Worm (Caenorhabditis elegans): ENCODE data around the gene ilys-6.

ilys-6 gene

DNA sequence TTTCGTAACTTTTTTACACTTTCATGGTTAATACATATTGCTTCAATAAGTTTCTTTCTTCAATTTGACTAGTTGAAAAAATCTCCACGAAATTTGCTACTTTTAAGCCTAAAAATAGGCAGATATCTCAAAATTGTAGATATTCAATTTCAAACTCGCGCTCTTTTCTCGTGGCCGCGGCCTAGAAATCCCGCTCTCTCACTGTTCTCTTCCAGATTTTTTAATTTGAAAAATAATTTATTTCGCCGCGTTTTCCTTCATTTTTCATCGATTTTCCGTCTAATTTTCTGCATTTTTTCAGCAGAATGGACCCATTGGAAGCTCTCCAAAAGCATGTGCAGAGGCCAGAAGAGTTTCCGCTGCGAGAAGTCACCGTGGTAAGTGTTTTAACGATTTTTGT, 21.2 kb downstream of the ilys-6 start, which contains the start of gene cdc-73:
Gene cdc-73, plus strand, starts transcription at position 302 of the 400 bp plus-strand sequence.
- TF ChIP-seq dpl-1 (GFP tag; optimal IDR thresholded peaks at IDR 0.05) (peak; percentile 91), nhr-6 (tag; optimal IDR thresholded peaks at IDR 0.05) (peak; percentile 5), lin-38 (GFP tag; IDR thresholded peaks at IDR 0.05) (peak; percentile 45), unc-130 (GFP tag; optimal IDR thresholded peaks at IDR 0.05) (peak; percentile 79), ceh-20 (GFP tag; IDR thresholded peaks at IDR 0.05) (no peak), hmg-1.1 (GFP tag; IDR thresholded peaks at IDR 0.05) (0 out of 2 replicates have a peak, but pooled peaks have one; percentile 21), mes-2 (tag; optimal IDR thresholded peaks at IDR 0.05; ENCODE audit: poor library complexity, severe bottlenecking) (peak; percentile 96), F10B5.3 (tag; optimal IDR thresholded peaks at IDR 0.05) (no peak), arid-1 (GFP tag; conservative IDR thresholded peaks at IDR 0.05) (no peak), lsy-2 (tag; optimal IDR thresholded peaks at IDR 0.05) (peak in 1 of 2 experiments; percentile 56), duxl-1 (tag; optimal IDR thresholded peaks at IDR 0.05; ENCODE audit: poor library complexity) (peak; percentile 21), hif-1 (tag; optimal IDR thresholded peaks at IDR 0.05) (peak in 1 of 2 experiments; percentile 70)

DNA sequence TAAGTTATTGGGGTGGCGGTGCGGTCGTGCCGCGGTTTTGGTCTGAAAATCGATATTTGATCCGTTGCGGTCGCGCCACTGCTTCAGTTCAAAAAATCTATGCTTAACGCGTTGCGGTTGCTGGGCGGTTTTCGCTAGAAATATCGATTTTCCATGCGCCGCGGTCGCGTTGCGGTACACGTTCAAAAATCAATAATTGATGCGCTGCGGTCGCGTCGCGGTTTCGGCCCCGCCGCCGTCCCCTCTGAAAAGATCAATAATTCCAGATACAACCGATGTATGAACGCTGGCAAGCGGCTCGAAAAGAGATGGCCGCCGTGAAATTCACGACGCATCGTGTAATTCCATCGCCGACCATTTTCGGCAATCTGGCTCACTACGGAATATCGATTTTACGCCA, 22.5 kb downstream of the ilys-6 start:
- TF ChIP-seq ceh-28 (tag; optimal IDR thresholded peaks at IDR 0.05) (peak; percentile 61), ceh-20 (GFP tag; IDR thresholded peaks at IDR 0.05) (no peak), skn-1 (tag; optimal IDR thresholded peaks at IDR 0.05) (no peak), T26A8.4 (GFP tag; IDR thresholded peaks at IDR 0.05) (no peak), saeg-2 (GFP tag; IDR thresholded peaks at IDR 0.05) (no peak), set-16 (GFP tag; IDR thresholded peaks at IDR 0.05) (peak; percentile 23; the same call in 1 of the 2 replicates), nhr-25 (tag; optimal IDR thresholded peaks at IDR 0.05; ENCODE audit: borderline replicate concordance, insufficient read depth) (no peak), ZK337.2 (GFP tag; IDR thresholded peaks at IDR 0.05) (no peak), nhr-11 (tag; optimal IDR thresholded peaks at IDR 0.05) (no peak)

DNA sequence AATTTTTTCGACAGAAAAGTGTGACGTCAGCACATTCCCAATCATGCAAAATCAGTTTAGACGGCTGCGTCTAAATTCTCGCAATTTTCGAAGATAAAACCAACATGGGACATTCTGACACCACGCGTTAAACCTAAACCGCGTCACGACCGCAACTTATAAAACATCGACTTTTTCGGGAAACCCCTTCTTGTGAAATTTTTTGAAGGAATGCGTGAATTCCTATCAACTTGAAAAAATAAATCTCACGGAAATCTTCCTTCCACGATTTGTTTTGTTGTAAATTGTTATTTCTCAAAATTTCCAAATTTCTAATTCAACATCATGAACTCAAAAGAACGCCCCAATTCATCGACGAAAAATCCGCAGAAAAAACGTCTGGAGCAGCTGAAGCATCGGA, 23.5 kb downstream of the ilys-6 start, which contains the start of gene F35F11.2:
Gene F35F11.2, plus strand, starts transcription at position 301 of the 400 bp plus-strand sequence.
- TF ChIP-seq nhr-28 (tag; optimal IDR thresholded peaks at IDR 0.05) (no peak), T20F7.1 (GFP tag; optimal IDR thresholded peaks at IDR 0.05) (no peak), Y5F2A.4 (GFP tag; optimal IDR thresholded peaks at IDR 0.05) (no peak), ceh-44 (GFP tag; IDR thresholded peaks at IDR 0.05) (no peak), F10B5.3 (tag; optimal IDR thresholded peaks at IDR 0.05) (no peak), nhr-6 (tag; optimal IDR thresholded peaks at IDR 0.05) (no peak), mep-1 (tag; optimal IDR thresholded peaks at IDR 0.05) (no peak), jun-1 (tag; optimal IDR thresholded peaks at IDR 0.05) (no peak), cey-2 (tag; optimal IDR thresholded peaks at IDR 0.05; ENCODE audit: borderline replicate concordance, insufficient read depth) (no peak), ztf-11 (tag; optimal IDR thresholded peaks at IDR 0.05) (no peak), Y75B8A.6 (GFP tag; IDR thresholded peaks at IDR 0.05) (no peak), lin-38 (GFP tag; IDR thresholded peaks at IDR 0.05) (no peak), set-16 (GFP tag; IDR thresholded peaks at IDR 0.05) (no peak), mxl-3 (GFP tag; optimal IDR thresholded peaks at IDR 0.05) (no peak), ceh-32 (tag; optimal IDR thresholded peaks at IDR 0.05; ENCODE audit: poor library complexity) (no peak), pha-4 (GFP tag; IDR thresholded peaks at IDR 0.05) (no peak), pha-4 (tag; optimal IDR thresholded peaks at IDR 0.05) (no peak), ceh-20 (GFP tag; IDR thresholded peaks at IDR 0.05) (no peak)

DNA sequence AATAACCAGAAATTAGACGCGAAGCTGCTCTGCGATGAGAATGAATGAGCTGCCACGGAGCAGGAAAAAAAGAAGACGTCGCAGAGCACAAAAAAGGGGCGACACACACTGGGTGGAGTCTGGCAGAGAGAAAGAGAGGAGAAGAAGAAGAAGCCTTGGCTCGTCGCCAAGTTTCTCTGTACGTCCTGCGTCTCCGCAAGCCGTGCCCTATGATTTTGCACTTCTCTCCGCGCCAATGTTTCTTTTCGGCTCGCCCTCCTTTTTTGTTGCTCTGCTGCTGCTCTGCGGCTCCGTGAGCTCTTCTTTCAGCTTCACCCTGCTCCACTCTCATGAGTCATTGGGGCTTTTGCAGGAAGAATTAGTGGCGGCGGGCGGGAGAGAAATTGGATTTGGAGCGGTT, 28.6 kb downstream of the ilys-6 start, which contains the start of gene hlh-30:
Gene hlh-30, minus strand, starts transcription at position 69 of the 400 bp plus-strand sequence.
- no peak for TF ChIP-seq ces-1 (GFP tag; optimal IDR thresholded peaks at IDR 0.05)
- TF ChIP-seq ZK337.2 (GFP tag; IDR thresholded peaks at IDR 0.05): no peak
- TF ChIP-seq R02D3.7 (tag; optimal IDR thresholded peaks at IDR 0.05): no peak
- TF ChIP-seq hlh-30 (tag; optimal IDR thresholded peaks at IDR 0.05; ENCODE audit: insufficient read depth): no peak
- TF ChIP-seq ama-1 (optimal IDR thresholded peaks at IDR 0.05): no peak
- TF ChIP-seq spr-3 (GFP tag; optimal IDR thresholded peaks at IDR 0.05): no peak
- TF ChIP-seq attf-4 (tag; optimal IDR thresholded peaks at IDR 0.05): no peak
- no peak for TF ChIP-seq Y105C5A.15 (GFP tag; IDR thresholded peaks at IDR 0.05)
- TF ChIP-seq nhr-48 (tag; optimal IDR thresholded peaks at IDR 0.05): peak; percentile 20
- peak in 1 of 2 experiments; percentile 71 for TF ChIP-seq lsy-2 (tag; optimal IDR thresholded peaks at IDR 0.05)
- peak; percentile 47 for TF ChIP-seq hlh-11 (tag; optimal IDR thresholded peaks at IDR 0.05)
- TF ChIP-seq nhr-237 (tag; optimal IDR thresholded peaks at IDR 0.05): no peak
- 0 out of 2 replicates have a peak, but pooled peaks have one; percentile 37 for TF ChIP-seq madf-9 (GFP tag; conservative IDR thresholded peaks at IDR 0.05)
- peak; percentile 68 for TF ChIP-seq F37D6.2 (tag; optimal IDR thresholded peaks at IDR 0.05)
- TF ChIP-seq fos-1 (tag; optimal IDR thresholded peaks at IDR 0.05): no peak
